Fruit fly (Drosophila melanogaster) whole organism, adult: Measurements from ENCODE around the gene CG31776.
A peak's percentile ranks its signal among the peaks of the same experiment; 100 is the strongest.

Experiments
- CG11617 ChIP-seq: fragments of 200-800 bp; sonication (Bioruptor generic); optimal IDR thresholded peaks from 2 replicates; lab custom pipeline; 2017; ENCODE audit warnings: mild to moderate bottlenecking, missing biosample characterization, missing genetic modification reagents, missing genetic modification characterization
- CG12768 ChIP-seq: fragments of 200-800 bp; sonication (Bioruptor generic); optimal IDR thresholded peaks from 2 replicates; lab custom pipeline; 2017; ENCODE audit warnings: missing biosample characterization, missing genetic modification characterization, mild to moderate bottlenecking, moderate library complexity, missing genetic modification reagents
- CG14711 ChIP-seq: fragments of 200-800 bp; sonication (Bioruptor generic); optimal IDR thresholded peaks from 2 replicates; lab custom pipeline; 2018; ENCODE audit warnings: missing biosample characterization, mild to moderate bottlenecking, missing genetic modification characterization, moderate library complexity
- CG1620 ChIP-seq: fragments of 200-800 bp; sonication (Bioruptor generic); optimal IDR thresholded peaks from 2 replicates; lab custom pipeline; 2016; ENCODE audit warnings: missing biosample characterization, missing genetic modification characterization
- CG33017 ChIP-seq: fragments of 200-800 bp; sonication (Bioruptor generic); optimal IDR thresholded peaks from 2 replicates; lab custom pipeline; 2018; ENCODE audit warnings: missing biosample characterization, mild to moderate bottlenecking, missing genetic modification characterization, moderate library complexity
- CG5204 ChIP-seq: fragments of 200-800 bp; sonication (Bioruptor generic); optimal IDR thresholded peaks from 2 replicates; lab custom pipeline; 2016; ENCODE audit warnings: missing biosample characterization, missing genetic modification characterization
- CG7045 ChIP-seq: fragments of 200-800 bp; sonication (Bioruptor generic); optimal IDR thresholded peaks from 2 replicates; lab custom pipeline; 2017; ENCODE audit warnings: missing biosample characterization, mild to moderate bottlenecking, missing genetic modification characterization
- CG7101 ChIP-seq: fragments of 200-800 bp; sonication (Bioruptor generic); optimal IDR thresholded peaks from 2 replicates; lab custom pipeline; 2018; ENCODE audit warnings: missing biosample characterization, mild to moderate bottlenecking, missing genetic modification characterization, moderate library complexity
- Clk ChIP-seq: fragments of 200-800 bp; sonication (Bioruptor generic); optimal IDR thresholded peaks from 2 replicates; lab custom pipeline; 2017; ENCODE audit warnings: missing biosample characterization, missing genetic modification characterization
- Crg-1 ChIP-seq: fragments of 200-800 bp; sonication (Bioruptor generic); optimal IDR thresholded peaks from 2 replicates; lab custom pipeline; 2016; ENCODE audit warnings: missing biosample characterization, missing genetic modification characterization
- Hr96 ChIP-seq: fragments of 200-800 bp; sonication (Bioruptor generic); optimal IDR thresholded peaks from 2 replicates; lab custom pipeline; 2016; ENCODE audit warnings: missing biosample characterization, missing genetic modification characterization
- Mnt ChIP-seq: fragments of 200-800 bp; sonication (Bioruptor generic); optimal IDR thresholded peaks from 2 replicates; lab custom pipeline; 2016; ENCODE audit warnings: missing biosample characterization, mild to moderate bottlenecking, missing genetic modification characterization
- bab1 ChIP-seq: fragments of 200-800 bp; sonication (Bioruptor generic); optimal IDR thresholded peaks from 3 replicates; lab custom pipeline; 2019; ENCODE audit warnings: missing biosample characterization, mild to moderate bottlenecking, missing genetic modification characterization, moderate library complexity
- cic ChIP-seq: fragments of 200-800 bp; sonication (Bioruptor generic); optimal IDR thresholded peaks from 2 replicates; lab custom pipeline; 2017; ENCODE audit warnings: missing biosample characterization, mild to moderate bottlenecking, missing genetic modification characterization, moderate library complexity
- cnc ChIP-seq, 2 experiments: fragments of >200 bp; optimal IDR thresholded peaks; 2 replicates each; lab custom pipeline; 2017
- kay ChIP-seq: fragments of 200-800 bp; sonication (Bioruptor generic); peaks from one replicate; lab custom pipeline; 2016; ENCODE audit warnings: missing biosample characterization, missing genetic modification characterization, borderline replicate concordance
- ovo ChIP-seq: fragments of 200-800 bp; sonication (Bioruptor generic); optimal IDR thresholded peaks from 2 replicates; lab custom pipeline; 2016; ENCODE audit warnings: missing biosample characterization, missing genetic modification characterization
- pad ChIP-seq: fragments of 200-800 bp; sonication (Bioruptor generic); optimal IDR thresholded peaks from 3 replicates; lab custom pipeline; 2017; ENCODE audit warnings: missing biosample characterization, missing genetic modification characterization, mild to moderate bottlenecking, moderate library complexity, missing genetic modification reagents
- tj ChIP-seq: fragments of 200-800 bp; sonication (Bioruptor generic); optimal IDR thresholded peaks from 3 replicates; lab custom pipeline; 2017; ENCODE audit warnings: missing biosample characterization, mild to moderate bottlenecking, missing genetic modification characterization, moderate library complexity
- toe ChIP-seq: fragments of 200-800 bp; sonication (Bioruptor generic); optimal IDR thresholded peaks from 2 replicates; lab custom pipeline; 2016; ENCODE audit warnings: missing biosample characterization, missing genetic modification characterization

The CG31776 gene

dm6 chr2L:3469869-3470268 lies at the start of gene CG31776, which contains the start of gene Pif1:
Gene CG31776, plus strand, starts transcription at chr2L:3470182.
Gene Pif1, minus strand, starts transcription at chr2L:3470004.
- TF ChIP-seq bab1 (GFP tag; lab: Kevin White, UChicago) (peak; percentile 40), cic (GFP tag; lab: Kevin White, UChicago) (no peak), Mnt (GFP tag; lab: Kevin White, UChicago) (peak; percentile 70), CG7045 (GFP tag; lab: Kevin White, UChicago) (no peak), Hr96 (no peak), Crg-1 (GFP tag; lab: Kevin White, UChicago) (no peak), cnc (optimal IDR thresholded peaks at IDR 0.05; lab: Kevin White, UChicago) (peak in 1 of 2 experiments; percentile 12), toe (no peak)

dm6 chr2L:3422753-3423152 lies 47.2 kb upstream of the CG31776 start:
- TF ChIP-seq cnc (optimal IDR thresholded peaks at IDR 0.05; lab: Kevin White, UChicago): no peak
- peak; percentile 7 for TF ChIP-seq kay (GFP tag; lab: Kevin White, UChicago)

- TF ChIP-seq CG11617 (no peak), cnc (optimal IDR thresholded peaks at IDR 0.05; lab: Kevin White, UChicago) (no peak), CG7101 (tag; lab: Kevin White, UChicago) (no peak), CG5204 (no peak), CG7045 (GFP tag; lab: Kevin White, UChicago) (no peak), pad (GFP tag; lab: Kevin White, UChicago) (no peak), Crg-1 (GFP tag; lab: Kevin White, UChicago) (no peak), CG12768 (GFP tag; lab: Kevin White, UChicago) (no peak), bab1 (GFP tag; lab: Kevin White, UChicago) (no peak), CG1620 (GFP tag; lab: Kevin White, UChicago) (no peak), CG14711 (tag; lab: Kevin White, UChicago) (no peak), kay (GFP tag; lab: Kevin White, UChicago) (no peak), ovo (no peak), cic (GFP tag; lab: Kevin White, UChicago) (no peak), Hr96 (no peak), Clk (GFP tag; lab: Kevin White, UChicago) (no peak), toe (no peak), Mnt (GFP tag; lab: Kevin White, UChicago) (no peak), CG33017 (tag; lab: Kevin White, UChicago) (no peak), tj (no peak)
These were observed 44.0 kb upstream of the CG31776 start for dm6 chr2L:3425947-3426346.

- TF ChIP-seq Hr96: no peak
- no peak for TF ChIP-seq CG1620 (GFP tag; lab: Kevin White, UChicago)
- no peak for TF ChIP-seq bab1 (GFP tag; lab: Kevin White, UChicago)
- TF ChIP-seq Clk (GFP tag; lab: Kevin White, UChicago): no peak
- TF ChIP-seq pad (GFP tag; lab: Kevin White, UChicago): no peak
- TF ChIP-seq Mnt (GFP tag; lab: Kevin White, UChicago): no peak
- TF ChIP-seq ovo: no peak
- no peak for TF ChIP-seq CG5204
- TF ChIP-seq CG11617: no peak
These were observed 43.2 kb upstream of the CG31776 start, which contains the start of gene Pgant2 for dm6 chr2L:3426669-3427232. Gene Pgant2, minus strand, starts transcription at chr2L:3426719.

- TF ChIP-seq CG11617 (no peak), cic (GFP tag; lab: Kevin White, UChicago) (no peak), ovo (no peak), Mnt (GFP tag; lab: Kevin White, UChicago) (no peak), CG5204 (no peak), pad (GFP tag; lab: Kevin White, UChicago) (no peak), CG7045 (GFP tag; lab: Kevin White, UChicago) (no peak), CG14711 (tag; lab: Kevin White, UChicago) (no peak), toe (no peak), Crg-1 (GFP tag; lab: Kevin White, UChicago) (no peak), CG12768 (GFP tag; lab: Kevin White, UChicago) (no peak), kay (GFP tag; lab: Kevin White, UChicago) (no peak), cnc (optimal IDR thresholded peaks at IDR 0.05; lab: Kevin White, UChicago) (no peak), CG7101 (tag; lab: Kevin White, UChicago) (no peak), bab1 (GFP tag; lab: Kevin White, UChicago) (no peak), Clk (GFP tag; lab: Kevin White, UChicago) (no peak), tj (no peak), CG33017 (tag; lab: Kevin White, UChicago) (no peak)
These were observed 41.4 kb upstream of the CG31776 start for dm6 chr2L:3428419-3429097.

- TF ChIP-seq cic (GFP tag; lab: Kevin White, UChicago) (no peak), toe (no peak), Hr96 (no peak), kay (GFP tag; lab: Kevin White, UChicago) (no peak), Clk (GFP tag; lab: Kevin White, UChicago) (no peak), Mnt (GFP tag; lab: Kevin White, UChicago) (no peak), ovo (no peak), Crg-1 (GFP tag; lab: Kevin White, UChicago) (no peak), CG12768 (GFP tag; lab: Kevin White, UChicago) (no peak), CG5204 (no peak), CG14711 (tag; lab: Kevin White, UChicago) (no peak), pad (GFP tag; lab: Kevin White, UChicago) (no peak), CG7045 (GFP tag; lab: Kevin White, UChicago) (no peak), bab1 (GFP tag; lab: Kevin White, UChicago) (no peak), CG7101 (tag; lab: Kevin White, UChicago) (no peak)
These were observed 34.9 kb upstream of the CG31776 start for dm6 chr2L:3435086-3435485.
